Worm (Caenorhabditis elegans): Measurements from ENCODE around the gene lyst-1.

ce11 chrX:12176873-12177293 lies 35.9 kb upstream of the lyst-1 start:
- TF ChIP-seq aly-1 (tag; optimal IDR thresholded peaks at IDR 0.05) (no peak), tra-4 (tag; optimal IDR thresholded peaks at IDR 0.05) (no peak), ama-1 (optimal IDR thresholded peaks at IDR 0.05) (no peak)
